Worm (Caenorhabditis elegans) whole organism, L2 larva: Measurements from ENCODE around the gene tbc-18.

Experiments
- C34F6.9 ChIP-seq: fragments of 150-350 bp; optimal IDR thresholded peaks from 2 replicates; lab custom pipeline; 2014; ENCODE audit warnings: missing biosample characterization, missing genetic modification characterization
- F13H6.1 ChIP-seq: sonication (generic microtip); optimal IDR thresholded peaks from 2 replicates; lab custom pipeline; 2016; ENCODE audit warnings: missing genetic modification characterization, missing compliant biosample characterization
- R02D3.7 ChIP-seq: fragments of 150-350 bp; optimal IDR thresholded peaks from 2 replicates; lab custom pipeline; 2014; ENCODE audit warnings: missing biosample characterization, missing genetic modification characterization
- Y55F3AM.14 ChIP-seq: fragments of 200-800 bp; sonication (Bioruptor generic); optimal IDR thresholded peaks from 2 replicates; lab custom pipeline; 2018; ENCODE audit warnings: mild to moderate bottlenecking, missing genetic modification characterization, missing compliant biosample characterization
- ZK546.5 ChIP-seq: sonication (generic microtip); optimal IDR thresholded peaks from 2 replicates; lab custom pipeline; 2017; ENCODE audit warnings: missing biosample characterization, missing genetic modification characterization
- alr-1 ChIP-seq: fragments of 150-350 bp; optimal IDR thresholded peaks from 2 replicates; lab custom pipeline; 2014; ENCODE audit warnings: missing biosample characterization, missing genetic modification characterization
- aly-2 ChIP-seq: fragments of 150-350 bp; optimal IDR thresholded peaks from 2 replicates; lab custom pipeline; 2014; ENCODE audit warnings: missing biosample characterization, missing genetic modification characterization
- ama-1 ChIP-seq: fragments of 150-350 bp; optimal IDR thresholded peaks from 2 replicates; lab custom pipeline; 2018; ENCODE audit warnings: inconsistent platforms
- blmp-1 ChIP-seq: sonication (generic microtip); optimal IDR thresholded peaks from 2 replicates; lab custom pipeline; 2017; ENCODE audit warnings: missing genetic modification characterization, mild to moderate bottlenecking, missing compliant biosample characterization, antibody characterized with exemption, moderate library complexity; ENCODE audit not compliant: insufficient read depth
- ceh-82 ChIP-seq: fragments of 150-350 bp; optimal IDR thresholded peaks from 2 replicates; lab custom pipeline; 2014; ENCODE audit warnings: missing biosample characterization, missing genetic modification characterization
- crh-2 ChIP-seq: sonication (generic microtip); optimal IDR thresholded peaks from 2 replicates; lab custom pipeline; 2017; ENCODE audit warnings: missing biosample characterization, missing genetic modification characterization
- dmd-4 ChIP-seq: sonication (generic microtip); optimal IDR thresholded peaks from 2 replicates; lab custom pipeline; 2017; ENCODE audit warnings: missing biosample characterization, missing genetic modification characterization
- egl-27 ChIP-seq: sonication (generic microtip); optimal IDR thresholded peaks from 3 replicates; lab custom pipeline; 2017; ENCODE audit warnings: missing biosample characterization, missing genetic modification reagents, missing genetic modification characterization
- elt-1 ChIP-seq: fragments of 150-350 bp; optimal IDR thresholded peaks from 2 replicates; lab custom pipeline; 2014; ENCODE audit warnings: missing biosample characterization, missing genetic modification characterization
- fos-1 ChIP-seq: fragments of 150-350 bp; optimal IDR thresholded peaks from 2 replicates; lab custom pipeline; 2014; ENCODE audit warnings: missing biosample characterization, missing genetic modification characterization
- gmeb-1 ChIP-seq: fragments of 150-350 bp; optimal IDR thresholded peaks from 2 replicates; lab custom pipeline; 2014; ENCODE audit warnings: missing biosample characterization, missing genetic modification characterization
- lin-11 ChIP-seq: fragments of 150-350 bp; sonication (generic microtip); optimal IDR thresholded peaks from 2 replicates; lab custom pipeline; 2014; ENCODE audit warnings: missing biosample characterization, missing genetic modification characterization, inconsistent platforms, mixed read lengths
- lin-13 ChIP-seq: fragments of 150-350 bp; optimal IDR thresholded peaks from 2 replicates; lab custom pipeline; 2014; ENCODE audit warnings: missing biosample characterization, missing genetic modification reagents, missing genetic modification characterization
- lin-39 ChIP-seq: fragments of 150-350 bp; optimal IDR thresholded peaks from 2 replicates; lab custom pipeline; 2014; ENCODE audit warnings: missing biosample characterization, missing genetic modification reagents, missing genetic modification characterization
- lsy-2 ChIP-seq, 2 experiments: fragments of 150-350 bp in 1 of 2; sonication (generic microtip) in 1 of 2; optimal IDR thresholded peaks; 2 replicates each; lab custom pipeline; 2014 to 2017; ENCODE audit warnings: missing biosample characterization in 2 of 2, missing genetic modification characterization in 2 of 2
- mab-5 ChIP-seq: fragments of 150-350 bp; optimal IDR thresholded peaks from 2 replicates; lab custom pipeline; 2014; ENCODE audit warnings: missing biosample characterization, missing genetic modification characterization
- mbf-1 ChIP-seq: sonication (generic microtip); optimal IDR thresholded peaks from 2 replicates; lab custom pipeline; 2017; ENCODE audit warnings: missing biosample characterization, missing genetic modification characterization
- mdl-1 ChIP-seq, 2 experiments: fragments of 150-350 bp in 1 of 2; sonication (generic microtip) in 1 of 2; optimal IDR thresholded peaks; 2 replicates each; lab custom pipeline; 2017; ENCODE audit warnings: missing biosample characterization in 2 of 2, missing genetic modification characterization in 2 of 2
- nhr-11 ChIP-seq: fragments of 150-350 bp; optimal IDR thresholded peaks from 2 replicates; lab custom pipeline; 2014; ENCODE audit warnings: missing biosample characterization, missing genetic modification characterization
- nhr-12 ChIP-seq: fragments of 150-350 bp; optimal IDR thresholded peaks from 2 replicates; lab custom pipeline; 2014; ENCODE audit warnings: missing biosample characterization, missing genetic modification characterization
- nhr-129 ChIP-seq: fragments of 150-350 bp; optimal IDR thresholded peaks from 2 replicates; lab custom pipeline; 2014; ENCODE audit warnings: missing biosample characterization, missing genetic modification characterization
- nhr-21 ChIP-seq: fragments of 150-350 bp; optimal IDR thresholded peaks from 2 replicates; lab custom pipeline; 2014; ENCODE audit warnings: missing biosample characterization, missing genetic modification characterization
- nhr-25 ChIP-seq: fragments of 150-350 bp; sonication (generic microtip); optimal IDR thresholded peaks from 3 replicates; lab custom pipeline; 2014; ENCODE audit warnings: missing biosample characterization, missing genetic modification characterization
- nhr-6 ChIP-seq: fragments of 150-350 bp; optimal IDR thresholded peaks from 2 replicates; lab custom pipeline; 2014; ENCODE audit warnings: missing biosample characterization, missing genetic modification characterization
- nhr-77 ChIP-seq: fragments of 150-350 bp; optimal IDR thresholded peaks from 2 replicates; lab custom pipeline; 2014; ENCODE audit warnings: missing biosample characterization, missing genetic modification characterization
- peb-1 ChIP-seq: fragments of 150-350 bp; optimal IDR thresholded peaks from 2 replicates; lab custom pipeline; 2014; ENCODE audit warnings: missing biosample characterization, missing genetic modification characterization
- sem-4 ChIP-seq: fragments of 150-350 bp; optimal IDR thresholded peaks from 2 replicates; lab custom pipeline; 2014; ENCODE audit warnings: missing biosample characterization, missing genetic modification reagents, missing genetic modification characterization
- skn-1 ChIP-seq: sonication (generic microtip); optimal IDR thresholded peaks from 2 replicates; lab custom pipeline; 2017; ENCODE audit warnings: missing biosample characterization, missing genetic modification characterization
- sma-3 ChIP-seq: sonication (generic microtip); optimal IDR thresholded peaks from 2 replicates; lab custom pipeline; 2016; ENCODE audit warnings: missing genetic modification reagents, missing genetic modification characterization, missing compliant biosample characterization
- sma-9 ChIP-seq, 2 experiments: fragments of 150-350 bp in 1 of 2; sonication (generic microtip) in 1 of 2; optimal IDR thresholded peaks; 2 replicates each; lab custom pipeline; 2014 to 2016; ENCODE audit warnings: missing genetic modification characterization in 2 of 2, mild to moderate bottlenecking in 1 of 2, missing biosample characterization in 1 of 2, missing compliant biosample characterization in 1 of 2, missing genetic modification reagents in 1 of 2, moderate library complexity in 1 of 2
- unc-39 ChIP-seq: fragments of 150-350 bp; optimal IDR thresholded peaks from 2 replicates; lab custom pipeline; 2014; ENCODE audit warnings: missing biosample characterization, missing genetic modification characterization
- unc-55 ChIP-seq: fragments of 150-350 bp; sonication (generic microtip); optimal IDR thresholded peaks from 3 replicates; lab custom pipeline; 2014; ENCODE audit warnings: missing biosample characterization, missing genetic modification reagents, missing genetic modification characterization
- zag-1 ChIP-seq: fragments of 150-350 bp; optimal IDR thresholded peaks from 2 replicates; lab custom pipeline; 2014; ENCODE audit warnings: missing biosample characterization, missing genetic modification characterization
- ztf-1 ChIP-seq: fragments of 200-800 bp; sonication (Bioruptor generic); conservative IDR thresholded peaks from 2 replicates; pipeline ENCODE4 v1.3.6; 2022; ENCODE audit warnings: missing genetic modification characterization, missing compliant biosample characterization
- ztf-11 ChIP-seq: sonication (generic microtip); optimal IDR thresholded peaks from 2 replicates; lab custom pipeline; 2017; ENCODE audit warnings: missing biosample characterization, missing genetic modification characterization
- ztf-4 ChIP-seq: fragments of 150-350 bp; optimal IDR thresholded peaks from 2 replicates; lab custom pipeline; 2014; ENCODE audit warnings: missing biosample characterization, missing genetic modification characterization

tbc-18 gene

ce11 chrX:8390508-8390907 is 12.2 kb downstream of the tbc-18 start:
- TF ChIP-seq unc-39 (tag; lab: Kevin White, UChicago) (no peak), sma-9 (GFP tag; optimal IDR thresholded peaks at IDR 0.05; lab: Kevin White, UChicago) (no peak), sma-9 (tag; optimal IDR thresholded peaks at IDR 0.05; lab: Kevin White, UChicago) (no peak), unc-55 (GFP tag; lab: Kevin White, UChicago) (no peak), lin-13 (GFP tag; lab: Kevin White, UChicago) (no peak), mbf-1 (tag; lab: Kevin White, UChicago) (no peak), aly-2 (tag; lab: Kevin White, UChicago) (no peak), nhr-6 (tag; lab: Kevin White, UChicago) (no peak), nhr-77 (tag; lab: Kevin White, UChicago) (no peak), mab-5 (tag; lab: Kevin White, UChicago) (no peak), ama-1 (lab: Kevin White, UChicago) (no peak)

- TF ChIP-seq mbf-1 (tag; lab: Kevin White, UChicago), result no peak
- TF ChIP-seq ceh-82, result no peak
- no peak for TF ChIP-seq nhr-77 (tag; lab: Kevin White, UChicago)
- TF ChIP-seq peb-1 (tag; lab: Kevin White, UChicago), result no peak
- no peak for TF ChIP-seq egl-27
- no peak for TF ChIP-seq Y55F3AM.14 (GFP tag; lab: Kevin White, UChicago)
- TF ChIP-seq nhr-6 (tag; lab: Kevin White, UChicago), result no peak
- no peak for TF ChIP-seq F13H6.1 (tag; lab: Kevin White, UChicago)
- no peak for TF ChIP-seq nhr-129
- no peak for TF ChIP-seq lin-39 (tag; lab: Kevin White, UChicago)
- TF ChIP-seq R02D3.7, result no peak
- TF ChIP-seq C34F6.9 (tag; lab: Kevin White, UChicago), result no peak
- TF ChIP-seq sma-3 (GFP tag; lab: Kevin White, UChicago), result no peak
Observed at ce11 chrX:8391505-8391904, 13.1 kb downstream of the tbc-18 start.

- TF ChIP-seq nhr-12 (tag; lab: Kevin White, UChicago) (no peak), fos-1 (tag; lab: Kevin White, UChicago) (peak; percentile 87), crh-2 (peak; percentile 20)
Observed at ce11 chrX:8392539-8392996, 14.2 kb downstream of the tbc-18 start, which contains the start of gene wrk-1. wrk-1 (minus strand) TSS chrX:8392589.

ce11 chrX:8394279-8394678 is 15.9 kb downstream of the tbc-18 start:
- TF ChIP-seq elt-1, result no peak
- no peak for TF ChIP-seq ztf-4
- TF ChIP-seq nhr-129, result no peak
- TF ChIP-seq mdl-1 (tag; optimal IDR thresholded peaks at IDR 0.05; lab: Kevin White, UChicago), result no peak
- TF ChIP-seq lin-11 (tag; lab: Kevin White, UChicago), result no peak
- no peak for TF ChIP-seq egl-27
- no peak for TF ChIP-seq ztf-11 (tag; lab: Kevin White, UChicago)
- TF ChIP-seq gmeb-1 (tag; lab: Kevin White, UChicago), result no peak
- no peak for TF ChIP-seq fos-1 (tag; lab: Kevin White, UChicago)
- no peak for TF ChIP-seq unc-55 (GFP tag; lab: Kevin White, UChicago)
- no peak for TF ChIP-seq blmp-1 (tag; lab: Kevin White, UChicago)
- TF ChIP-seq alr-1 (tag; lab: Kevin White, UChicago), result no peak
- no peak for TF ChIP-seq R02D3.7
- no peak for TF ChIP-seq mbf-1 (tag; lab: Kevin White, UChicago)
- no peak for TF ChIP-seq lsy-2 (tag; optimal IDR thresholded peaks at IDR 0.05; lab: Kevin White, UChicago)
- TF ChIP-seq, all 48 proteins: peak for 0

- TF ChIP-seq Y55F3AM.14 (GFP tag; lab: Kevin White, UChicago), result peak; percentile 92
- no peak for TF ChIP-seq ZK546.5 (tag; lab: Kevin White, UChicago)
- TF ChIP-seq alr-1 (tag; lab: Kevin White, UChicago), result no peak
- TF ChIP-seq dmd-4 (tag; lab: Kevin White, UChicago), result no peak
- TF ChIP-seq sem-4 (tag; lab: Kevin White, UChicago), result peak; percentile 72
- TF ChIP-seq elt-1, result no peak
- peak; percentile 76 for TF ChIP-seq fos-1 (tag; lab: Kevin White, UChicago)
- peak; percentile 88 for TF ChIP-seq sma-3 (GFP tag; lab: Kevin White, UChicago)
- peak; percentile 71 for TF ChIP-seq mab-5 (tag; lab: Kevin White, UChicago)
- TF ChIP-seq egl-27, result peak; percentile 83
- peak; percentile 37 for TF ChIP-seq zag-1 (tag; lab: Kevin White, UChicago)
- peak; percentile 32 for TF ChIP-seq nhr-12 (tag; lab: Kevin White, UChicago)
- no peak for TF ChIP-seq nhr-11 (tag; lab: Kevin White, UChicago)
- TF ChIP-seq nhr-129, result peak; percentile 95
- TF ChIP-seq R02D3.7, result no peak
- peak; percentile 10 for TF ChIP-seq ceh-82
- TF ChIP-seq skn-1 (tag; lab: Kevin White, UChicago), result no peak
- TF ChIP-seq unc-39 (tag; lab: Kevin White, UChicago), result no peak
- TF ChIP-seq nhr-25, result peak; percentile 85
- TF ChIP-seq lsy-2 (tag; optimal IDR thresholded peaks at IDR 0.05; lab: Kevin White, UChicago), result peak; percentile 74 to 78
- peak; percentile 61 for TF ChIP-seq ztf-4
- peak; percentile 89 for TF ChIP-seq nhr-21 (tag; lab: Kevin White, UChicago)
- TF ChIP-seq unc-55 (GFP tag; lab: Kevin White, UChicago), result peak; percentile 83
- no peak for TF ChIP-seq ztf-1 (GFP tag; lab: Robert Waterston, UW)
- peak; percentile 64 to 83 for TF ChIP-seq mdl-1 (tag; optimal IDR thresholded peaks at IDR 0.05; lab: Kevin White, UChicago)
Observed at ce11 chrX:8404308-8405085, 26.1 kb downstream of the tbc-18 start.
